Fruit fly (Drosophila melanogaster): ENCODE measurements around the gene CG13606.
A peak's percentile ranks its signal among the peaks of the same experiment; 100 is the strongest.

CG13606 gene

DNA sequence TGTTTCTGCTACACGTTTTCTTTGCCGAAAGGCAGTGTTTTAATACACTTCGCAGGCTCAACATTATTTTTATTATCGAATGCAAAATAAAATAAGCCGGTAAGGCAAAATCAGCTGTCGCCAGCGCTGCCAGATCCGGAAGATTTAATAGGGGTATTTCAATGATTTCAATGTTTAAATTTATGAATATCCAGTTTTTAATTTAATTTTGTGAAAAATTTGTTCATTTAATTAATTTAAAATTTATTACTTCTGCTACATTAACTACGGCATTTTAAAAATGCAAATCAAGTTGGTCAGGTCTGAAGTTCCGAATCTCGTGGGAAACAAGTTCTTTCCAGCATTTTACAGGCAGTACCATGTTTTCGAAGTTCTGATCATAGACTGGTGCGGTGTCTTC is 23.6 kb upstream of the CG13606 start, which contains the start of gene Slimp (continued):
- TF ChIP-seq CG6276 (GFP tag; optimal IDR thresholded peaks at IDR 0.05) (no peak), eg (GFP tag; IDR thresholded peaks at IDR 0.05) (no peak), achi (GFP tag; optimal IDR thresholded peaks at IDR 0.05) (peak; percentile 26), Met (GFP tag; optimal IDR thresholded peaks at IDR 0.05) (peak; percentile 43), topi (GFP tag; optimal IDR thresholded peaks at IDR 0.05) (peak; percentile 29), fkh (GFP tag; optimal IDR thresholded peaks at IDR 0.05) (no peak), CG1621 (tag; optimal IDR thresholded peaks at IDR 0.05) (no peak), CG34406 (GFP tag; optimal IDR thresholded peaks at IDR 0.05) (peak; percentile 10), Eip75B (GFP tag; optimal IDR thresholded peaks at IDR 0.05) (peak; percentile 18)

DNA sequence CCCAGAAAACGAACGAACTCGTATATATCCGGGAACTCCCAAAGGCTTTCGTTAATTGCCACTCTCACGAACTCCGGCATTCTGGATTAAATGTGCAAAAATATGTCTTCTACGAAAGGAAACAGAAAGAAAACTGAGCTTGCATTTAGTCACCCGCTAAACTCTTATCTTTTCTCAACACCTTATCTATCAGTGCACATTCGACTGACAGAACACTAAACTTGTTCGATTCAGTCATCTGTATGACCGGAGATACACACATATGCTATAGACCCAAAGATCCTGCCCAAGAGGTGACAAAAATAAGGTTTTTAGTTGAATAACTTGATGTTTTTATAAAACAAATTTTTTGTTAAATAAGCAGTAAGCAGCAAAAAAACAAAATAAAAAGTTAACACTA is 22.3 kb upstream of the CG13606 start, which contains the start of gene p38c:
p38c (minus strand) TSS at position 101 of the 400 bp plus-strand sequence.
- TF ChIP-seq CG34406 (GFP tag; optimal IDR thresholded peaks at IDR 0.05) (no peak), CG6792 (GFP tag; optimal IDR thresholded peaks at IDR 0.05) (no peak), CG8319 (GFP tag; optimal IDR thresholded peaks at IDR 0.05) (no peak), fd59A (GFP tag; optimal IDR thresholded peaks at IDR 0.05) (no peak), Hr38 (GFP tag; optimal IDR thresholded peaks at IDR 0.05) (no peak)

DNA sequence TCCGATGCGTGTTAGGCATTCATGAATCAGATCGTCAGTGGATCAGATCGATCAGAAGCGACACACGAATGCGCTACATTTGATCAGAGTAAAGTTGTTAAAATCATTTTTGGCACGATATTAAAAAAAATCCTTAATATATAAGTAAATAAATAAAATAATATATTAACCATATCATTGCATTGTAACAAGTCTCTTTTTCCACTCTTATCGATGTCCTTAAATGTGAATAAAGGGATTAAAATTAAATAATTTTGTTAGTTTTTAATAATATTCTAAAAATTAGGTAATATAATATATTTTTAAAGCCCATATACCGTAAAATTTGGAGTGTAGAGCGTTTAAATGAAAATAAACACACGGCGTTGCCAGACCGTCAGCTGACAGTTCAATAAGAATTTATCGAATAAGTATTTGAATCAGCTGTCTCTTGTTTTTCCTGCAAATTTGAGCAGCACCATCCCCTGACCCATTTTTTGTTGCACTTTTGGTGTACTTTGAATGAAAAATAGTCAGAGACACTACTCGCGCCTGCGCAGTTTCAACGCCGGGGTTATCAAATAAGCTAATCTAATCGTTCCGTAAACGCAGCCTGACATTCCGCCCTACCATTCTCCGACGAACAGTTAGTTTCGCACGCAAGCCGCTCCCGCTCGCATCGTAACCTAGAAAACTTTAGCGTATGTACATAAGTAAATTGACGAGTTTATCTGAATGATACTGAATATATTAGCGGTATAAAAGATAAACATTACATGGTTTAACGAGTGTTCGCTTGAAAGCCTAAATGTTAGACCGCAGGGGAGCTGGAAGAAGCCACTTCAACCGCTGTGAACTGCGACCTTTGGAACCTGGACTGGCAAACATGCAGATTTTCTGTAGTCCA is 20.3 kb upstream of the CG13606 start, which contains the start of the genes p38a and CG6178:
p38a (minus strand) TSS at position 398 of the 886 bp plus-strand sequence.
CG6178 (plus strand) TSS at position 424 of the 886 bp plus-strand sequence.
- TF ChIP-seq Hr38 (GFP tag; optimal IDR thresholded peaks at IDR 0.05) (no peak), acj6 (GFP tag; optimal IDR thresholded peaks at IDR 0.05) (peak; percentile 98), Hr4 (GFP tag; optimal IDR thresholded peaks at IDR 0.05) (peak; percentile 95), CG6808 (GFP tag; optimal IDR thresholded peaks at IDR 0.05) (peak; percentile 95), cyc (GFP tag; optimal IDR thresholded peaks at IDR 0.05) (peak; percentile 88), CG7368 (GFP tag; optimal IDR thresholded peaks at IDR 0.05) (peak; percentile 95), Met (GFP tag; optimal IDR thresholded peaks at IDR 0.05) (peak; percentile 91), OdsH (GFP tag; optimal IDR thresholded peaks at IDR 0.05) (peak; percentile 98), Eip78C (GFP tag) (peak; percentile 97), CG11294 (GFP tag; IDR thresholded peaks at IDR 0.05) (peak; percentile 98), CG1621 (tag; optimal IDR thresholded peaks at IDR 0.05) (peak; percentile 88), CG8119 (GFP tag; IDR thresholded peaks at IDR 0.05) (peak; percentile 100), Blimp-1 (GFP tag; optimal IDR thresholded peaks at IDR 0.05) (peak; percentile 95), fkh (GFP tag; optimal IDR thresholded peaks at IDR 0.05) (peak; percentile 86), CG6792 (GFP tag; optimal IDR thresholded peaks at IDR 0.05) (peak; percentile 95), CG4318 (GFP tag; optimal IDR thresholded peaks at IDR 0.05) (peak; percentile 99), Sox15 (GFP tag; optimal IDR thresholded peaks at IDR 0.05) (peak; percentile 94), CG9139 (GFP tag; optimal IDR thresholded peaks at IDR 0.05) (peak; percentile 96), eg (GFP tag; IDR thresholded peaks at IDR 0.05) (peak; percentile 98), Eip93F (GFP tag; optimal IDR thresholded peaks at IDR 0.05) (peak; percentile 81), CG8319 (GFP tag; optimal IDR thresholded peaks at IDR 0.05) (peak; percentile 88), CG11902 (GFP tag; optimal IDR thresholded peaks at IDR 0.05) (peak; percentile 94), fd59A (GFP tag; optimal IDR thresholded peaks at IDR 0.05) (peak; percentile 87), CG10631 (GFP tag; optimal IDR thresholded peaks at IDR 0.05) (peak; percentile 99), CG31627 (GFP tag; optimal IDR thresholded peaks at IDR 0.05) (peak; percentile 83), CG8632 (GFP tag; optimal IDR thresholded peaks at IDR 0.05) (peak; percentile 99), dac (GFP tag; optimal IDR thresholded peaks at IDR 0.05) (peak; percentile 96), achi (GFP tag; optimal IDR thresholded peaks at IDR 0.05) (peak; percentile 99), CG6854 (GFP tag; optimal IDR thresholded peaks at IDR 0.05) (peak; percentile 95), Eip75B (GFP tag; optimal IDR thresholded peaks at IDR 0.05) (peak; percentile 86), dsx (GFP tag; optimal IDR thresholded peaks at IDR 0.05; ENCODE audit: poor library complexity, severe bottlenecking) (peak; percentile 98), CG3032 (tag; optimal IDR thresholded peaks at IDR 0.05) (peak; percentile 99), Ets96B (tag; optimal IDR thresholded peaks at IDR 0.05) (peak; percentile 99), CG3919 (GFP tag; optimal IDR thresholded peaks at IDR 0.05) (peak; percentile 96), CG10669 (GFP tag; optimal IDR thresholded peaks at IDR 0.05) (peak; percentile 97), Gug (GFP tag; IDR thresholded peaks at IDR 0.05) (peak; percentile 98), Smox (GFP tag; optimal IDR thresholded peaks at IDR 0.05) (peak; percentile 82), salr (GFP tag; optimal IDR thresholded peaks at IDR 0.05) (peak; percentile 89 to 97), CG16779 (tag; optimal IDR thresholded peaks at IDR 0.05) (peak; percentile 97), Sox102F (GFP tag; optimal IDR thresholded peaks at IDR 0.05) (peak; percentile 93), topi (GFP tag; optimal IDR thresholded peaks at IDR 0.05) (peak; percentile 92)
